Worm (Caenorhabditis elegans) whole organism, late embryonic: Measurements from ENCODE around the gene sulp-4.

Source experiments
- C38D4.7 ChIP-seq: fragments of 200-800 bp; sonication (Bioruptor generic); optimal IDR thresholded peaks from 2 replicates; lab custom pipeline; 2018; ENCODE audit warnings: mild to moderate bottlenecking, missing genetic modification characterization, moderate library complexity, missing compliant biosample characterization
- F13H6.1 ChIP-seq: sonication (generic microtip); optimal IDR thresholded peaks from 2 replicates; lab custom pipeline; 2016; ENCODE audit warnings: missing genetic modification characterization, missing compliant biosample characterization
- T23F11.4 ChIP-seq: fragments of 200-800 bp; sonication (Bioruptor generic); optimal IDR thresholded peaks from 2 replicates; lab custom pipeline; 2018; ENCODE audit warnings: mild to moderate bottlenecking, missing genetic modification characterization, missing compliant biosample characterization
- ahr-1 ChIP-seq: sonication (generic microtip); optimal IDR thresholded peaks from 2 replicates; lab custom pipeline; 2016; ENCODE audit warnings: missing genetic modification characterization, missing compliant biosample characterization
- ama-1 ChIP-seq: fragments of 150-350 bp; optimal IDR thresholded peaks from 2 replicates; lab custom pipeline; 2014
- ceh-30 ChIP-seq: fragments of 150-350 bp; optimal IDR thresholded peaks from 2 replicates; lab custom pipeline; 2014; ENCODE audit warnings: missing biosample characterization, missing genetic modification characterization
- ceh-34 ChIP-seq: sonication (generic microtip); optimal IDR thresholded peaks from 2 replicates; lab custom pipeline; 2016; ENCODE audit warnings: mild to moderate bottlenecking, missing genetic modification characterization, missing compliant biosample characterization
- ceh-6 ChIP-seq: fragments of 200-800 bp; sonication (Bioruptor generic); optimal IDR thresholded peaks from 2 replicates; lab custom pipeline; 2018; ENCODE audit warnings: mild to moderate bottlenecking, missing genetic modification characterization, missing compliant biosample characterization
- che-1 ChIP-seq: sonication (generic microtip); optimal IDR thresholded peaks from 2 replicates; lab custom pipeline; 2016; ENCODE audit warnings: mild to moderate bottlenecking, missing genetic modification characterization, missing compliant biosample characterization
- dmd-4 ChIP-seq: sonication (generic microtip); optimal IDR thresholded peaks from 2 replicates; lab custom pipeline; 2016; ENCODE audit warnings: borderline replicate concordance, missing genetic modification characterization, missing compliant biosample characterization
- elt-2 ChIP-seq: sonication (generic microtip); optimal IDR thresholded peaks from 2 replicates; lab custom pipeline; 2016; ENCODE audit warnings: missing genetic modification reagents, missing genetic modification characterization, missing compliant biosample characterization
- elt-4 ChIP-seq: sonication (generic microtip); optimal IDR thresholded peaks from 2 replicates; lab custom pipeline; 2016; ENCODE audit warnings: missing genetic modification characterization, missing compliant biosample characterization
- fax-1 ChIP-seq: sonication (generic microtip); optimal IDR thresholded peaks from 2 replicates; lab custom pipeline; 2016; ENCODE audit warnings: missing genotype, missing genetic modification characterization, missing compliant biosample characterization
- fkh-6 ChIP-seq: sonication (generic microtip); optimal IDR thresholded peaks from 2 replicates; lab custom pipeline; 2016; ENCODE audit warnings: missing genetic modification characterization, missing compliant biosample characterization
- gmeb-2 ChIP-seq: sonication (generic microtip); optimal IDR thresholded peaks from 2 replicates; lab custom pipeline; 2016; ENCODE audit warnings: missing genetic modification characterization, inconsistent platforms, missing compliant biosample characterization
- hlh-13 ChIP-seq: fragments of 200-800 bp; sonication (Bioruptor generic); optimal IDR thresholded peaks from 2 replicates; lab custom pipeline; 2018; ENCODE audit warnings: mild to moderate bottlenecking, missing genetic modification characterization, missing compliant biosample characterization
- hlh-30 ChIP-seq: sonication (generic microtip); optimal IDR thresholded peaks from 2 replicates; lab custom pipeline; 2017; ENCODE audit warnings: antibody characterized with exemption, missing genetic modification characterization, missing compliant biosample characterization; ENCODE audit not compliant: insufficient read depth
- lim-6 ChIP-seq: sonication (generic microtip); optimal IDR thresholded peaks from 2 replicates; lab custom pipeline; 2016; ENCODE audit warnings: missing genetic modification characterization, missing compliant biosample characterization
- nhr-232 ChIP-seq: sonication (generic microtip); optimal IDR thresholded peaks from 2 replicates; lab custom pipeline; 2016; ENCODE audit warnings: missing genetic modification characterization, missing compliant biosample characterization
- npax-4 ChIP-seq: sonication (generic microtip); optimal IDR thresholded peaks from 2 replicates; lab custom pipeline; 2016; ENCODE audit warnings: missing genetic modification characterization, missing compliant biosample characterization
- pag-3 ChIP-seq: sonication (generic microtip); optimal IDR thresholded peaks from 2 replicates; lab custom pipeline; 2016; ENCODE audit warnings: missing compliant biosample characterization, missing genetic modification characterization, borderline replicate concordance
- pqm-1 ChIP-seq: sonication (generic microtip); optimal IDR thresholded peaks from 2 replicates; lab custom pipeline; 2016; ENCODE audit warnings: missing genetic modification characterization, missing compliant biosample characterization
- ref-2 ChIP-seq: sonication (generic microtip); optimal IDR thresholded peaks from 2 replicates; lab custom pipeline; 2016; ENCODE audit warnings: missing genetic modification characterization, missing compliant biosample characterization
- rnt-1 ChIP-seq: sonication (generic microtip); optimal IDR thresholded peaks from 2 replicates; lab custom pipeline; 2016; ENCODE audit warnings: missing genetic modification characterization, missing compliant biosample characterization
- sox-2 ChIP-seq: fragments of 200-800 bp; sonication (Bioruptor generic); IDR thresholded peaks from 2 replicates; pipeline ENCODE4 v1.3.6; 2022; ENCODE audit warnings: missing genetic modification reagents, missing genetic modification characterization, missing compliant biosample characterization
- sox-4 ChIP-seq: sonication (generic microtip); optimal IDR thresholded peaks from 2 replicates; lab custom pipeline; 2017; ENCODE audit warnings: mild to moderate bottlenecking, missing genetic modification characterization, inconsistent platforms, missing compliant biosample characterization
- tbx-2 ChIP-seq: sonication (generic microtip); optimal IDR thresholded peaks from 2 replicates; lab custom pipeline; 2016; ENCODE audit warnings: missing genetic modification characterization, missing compliant biosample characterization
- ttx-3 ChIP-seq: sonication (generic microtip); optimal IDR thresholded peaks from 2 replicates; lab custom pipeline; 2016; ENCODE audit warnings: missing genetic modification reagents, missing genetic modification characterization, missing compliant biosample characterization
- unc-3 ChIP-seq, 2 experiments: fragments of 200-800 bp in 1 of 2; sonication (Bioruptor generic) in 1 of 2; sonication (generic microtip) in 1 of 2; conservative IDR thresholded peaks in 1 of 2; optimal IDR thresholded peaks in 1 of 2; 2 replicates each; pipeline versions ENCODE4 v1.3.6 to Lab custom; 2016 to 2022; ENCODE audit warnings: missing compliant biosample characterization in 2 of 2, missing genetic modification characterization in 2 of 2, missing genetic modification reagents in 1 of 2
- unc-42 ChIP-seq: sonication (generic microtip); optimal IDR thresholded peaks from 2 replicates; lab custom pipeline; 2016; ENCODE audit warnings: missing genotype, missing genetic modification characterization, missing compliant biosample characterization
- unc-55 ChIP-seq: sonication (generic microtip); optimal IDR thresholded peaks from 2 replicates; lab custom pipeline; 2017; ENCODE audit warnings: missing biosample characterization, missing genetic modification reagents, missing genetic modification characterization
- unc-86 ChIP-seq: sonication (generic microtip); optimal IDR thresholded peaks from 2 replicates; lab custom pipeline; 2016; ENCODE audit warnings: missing genetic modification characterization, missing compliant biosample characterization
- zip-5 ChIP-seq: sonication (generic microtip); optimal IDR thresholded peaks from 2 replicates; lab custom pipeline; 2016; ENCODE audit warnings: missing genetic modification characterization, missing compliant biosample characterization

The sulp-4 gene

DNA sequence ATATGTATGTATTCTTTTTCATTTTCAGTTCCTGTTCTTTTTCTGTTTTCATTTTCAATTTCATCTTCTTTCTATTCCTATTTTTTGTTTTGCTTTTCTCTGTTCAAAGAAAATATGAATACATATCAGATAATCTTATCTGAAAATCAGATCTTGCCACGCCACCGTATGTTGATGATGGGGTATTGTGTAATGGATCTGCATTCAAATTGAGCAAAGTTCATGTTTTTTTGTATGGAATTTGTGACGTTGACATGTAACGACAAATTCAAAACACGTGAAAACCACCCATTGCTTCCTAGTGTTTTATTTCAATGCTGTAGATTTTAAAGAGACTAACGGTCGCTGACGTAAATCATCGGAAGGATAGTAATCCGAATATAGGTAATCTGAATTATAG is 16.9 kb upstream of the sulp-4 start:
- TF ChIP-seq npax-4 (no peak), fax-1 (no peak), gmeb-2 (tag; lab: Kevin White, UChicago) (no peak), hlh-13 (GFP tag; lab: Kevin White, UChicago) (no peak), unc-86 (tag; lab: Kevin White, UChicago) (no peak)

DNA sequence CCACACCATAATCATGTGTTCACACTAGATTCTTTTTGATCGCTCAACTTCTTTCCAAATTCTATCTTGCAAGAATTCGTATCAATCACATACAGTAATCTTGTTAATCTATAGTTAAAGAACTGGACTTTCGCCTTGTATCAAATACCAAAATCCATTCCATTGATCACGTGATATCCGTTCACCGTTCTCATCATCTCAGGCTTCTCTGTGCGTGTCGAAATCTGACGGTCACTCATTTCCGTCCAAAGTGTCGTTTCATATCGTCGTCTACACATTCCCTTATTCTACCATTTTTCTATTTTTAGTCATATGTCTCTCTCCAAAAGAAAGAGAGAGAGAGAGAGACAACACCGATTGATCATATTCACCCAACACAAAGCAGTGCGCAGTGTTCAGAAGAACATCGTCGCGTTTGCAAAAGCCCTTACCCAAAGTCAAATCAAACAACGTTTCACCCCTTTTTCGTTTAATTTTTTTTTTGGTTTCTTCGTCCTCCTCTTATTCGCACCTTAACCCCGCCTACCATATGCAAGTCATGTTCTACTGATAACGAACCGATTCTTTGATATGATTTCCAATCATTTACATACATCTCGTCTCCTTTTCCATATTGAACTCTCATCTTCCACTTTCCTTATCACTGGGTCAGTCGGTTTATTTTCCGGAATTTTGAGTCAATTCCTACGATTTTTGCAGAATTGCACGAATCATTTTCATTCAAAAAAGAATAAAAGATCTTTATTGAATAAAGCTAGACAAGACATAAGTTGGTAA is 15.9 kb upstream of the sulp-4 start:
- TF ChIP-seq hlh-30 (tag; lab: Kevin White, UChicago): peak; percentile 49
- TF ChIP-seq elt-2 (tag; lab: Kevin White, UChicago): peak; percentile 73
- TF ChIP-seq rnt-1 (tag; lab: Kevin White, UChicago): no peak

DNA sequence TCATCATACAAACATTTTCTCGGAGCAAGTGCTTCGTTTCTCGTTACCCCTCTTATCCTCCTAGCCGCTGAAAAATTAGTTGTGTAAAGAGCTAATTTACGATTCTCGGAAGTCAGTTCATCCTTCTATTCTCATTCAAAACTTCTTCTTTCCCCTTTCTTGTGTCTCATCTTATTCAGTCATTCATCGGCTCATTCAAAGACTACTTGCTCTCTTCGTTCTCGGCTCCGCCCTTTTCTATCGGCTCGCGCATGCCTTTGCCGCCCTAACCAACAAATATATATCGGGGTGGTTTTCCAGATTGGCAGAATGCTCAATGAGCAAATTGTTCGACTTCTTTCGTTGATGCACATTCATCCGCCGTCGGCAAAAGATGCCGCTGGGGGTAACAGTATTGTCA is 14.8 kb upstream of the sulp-4 start, which contains the start of gene R13H4.5:
TSS of gene R13H4.5 (plus strand) at position 301 of the 400 bp plus-strand sequence.
- TF ChIP-seq lim-6 (tag; lab: Kevin White, UChicago) (no peak), ceh-30 (tag; lab: Kevin White, UChicago) (no peak), elt-4 (tag; lab: Kevin White, UChicago) (no peak), T23F11.4 (no peak), ttx-3 (tag; lab: Kevin White, UChicago) (no peak), hlh-30 (tag; lab: Kevin White, UChicago) (no peak), ref-2 (tag; lab: Kevin White, UChicago) (no peak), ama-1 (lab: Kevin White, UChicago) (no peak), pqm-1 (no peak), fkh-6 (tag; lab: Kevin White, UChicago) (no peak), F13H6.1 (tag; lab: Kevin White, UChicago) (no peak), zip-5 (no peak), pag-3 (tag; lab: Kevin White, UChicago) (no peak)

DNA sequence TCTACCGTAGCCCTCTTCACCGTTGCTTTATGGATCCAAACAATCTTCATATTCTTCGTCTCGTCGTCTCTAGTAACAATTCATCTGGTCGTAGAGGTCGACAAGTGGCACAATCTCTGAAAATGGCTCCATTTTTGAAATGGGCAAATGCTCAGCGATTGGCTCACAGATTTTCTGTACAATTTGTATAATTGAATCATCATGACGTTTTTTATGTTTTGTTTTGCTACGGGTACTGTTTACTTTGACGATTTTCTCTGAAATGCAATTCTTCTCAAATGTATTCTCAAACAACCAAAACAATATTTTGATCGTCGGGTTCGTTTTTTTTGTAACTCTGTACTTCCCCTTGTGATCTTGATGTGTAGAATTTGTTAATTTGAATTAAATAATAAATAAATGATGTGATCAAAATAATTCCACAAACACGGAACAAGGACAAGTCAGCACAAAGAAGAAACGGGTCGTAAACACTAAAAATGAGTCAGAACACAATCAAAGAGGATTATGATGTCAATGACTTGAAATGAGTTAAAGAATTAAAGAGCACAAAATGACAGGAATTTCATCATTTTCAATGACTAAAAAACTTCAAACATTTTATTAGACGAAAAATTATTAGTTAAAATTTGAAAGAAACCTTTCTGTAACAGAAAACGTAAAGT is 13.1 kb upstream of the sulp-4 start:
- TF ChIP-seq ahr-1 (tag; lab: Kevin White, UChicago) (no peak), pqm-1 (no peak), C38D4.7 (GFP tag; lab: Kevin White, UChicago) (no peak), ceh-30 (tag; lab: Kevin White, UChicago) (no peak), sox-2 (GFP tag; lab: Robert Waterston, UW) (no peak), fkh-6 (tag; lab: Kevin White, UChicago) (no peak), nhr-232 (no peak), dmd-4 (no peak), ceh-6 (no peak), hlh-30 (tag; lab: Kevin White, UChicago) (no peak), unc-3 (GFP tag; conservative IDR thresholded peaks at IDR 0.05; lab: Robert Waterston, UW) (no peak), unc-3 (tag; optimal IDR thresholded peaks at IDR 0.05; lab: Kevin White, UChicago) (no peak), che-1 (tag; lab: Kevin White, UChicago) (no peak), rnt-1 (tag; lab: Kevin White, UChicago) (no peak), unc-55 (GFP tag; lab: Kevin White, UChicago) (no peak)

DNA sequence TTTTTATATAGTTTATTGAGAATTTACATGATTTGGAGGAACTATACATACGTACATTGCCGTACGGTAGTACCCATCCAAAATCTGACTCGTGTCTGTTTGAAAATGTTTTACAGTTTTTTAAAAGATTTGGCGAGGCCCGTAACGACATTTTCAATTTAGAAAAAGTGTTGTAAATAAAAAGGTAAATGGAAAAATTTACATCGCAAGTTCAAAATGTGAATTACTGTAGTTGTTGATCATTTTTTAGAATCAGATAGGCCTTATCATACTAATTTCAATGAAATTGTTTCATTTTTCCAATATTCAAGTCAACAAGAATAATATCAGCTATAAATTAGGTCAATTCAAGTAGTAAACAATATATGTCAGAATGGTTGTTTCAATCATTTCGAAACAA is 12.3 kb upstream of the sulp-4 start, which contains the start of gene R13H4.6:
TSS of gene R13H4.6 (plus strand) at position 301 of the 400 bp plus-strand sequence.
- no peak for TF ChIP-seq zip-5
- no peak for TF ChIP-seq lim-6 (tag; lab: Kevin White, UChicago)
- TF ChIP-seq ceh-6: no peak
- TF ChIP-seq hlh-13 (GFP tag; lab: Kevin White, UChicago): no peak
- TF ChIP-seq ceh-34: no peak
- TF ChIP-seq unc-86 (tag; lab: Kevin White, UChicago): no peak
- no peak for TF ChIP-seq ama-1 (lab: Kevin White, UChicago)
- TF ChIP-seq sox-4 (tag; lab: Kevin White, UChicago): no peak
- no peak for TF ChIP-seq tbx-2 (tag; lab: Kevin White, UChicago)
- TF ChIP-seq rnt-1 (tag; lab: Kevin White, UChicago): no peak
- no peak for TF ChIP-seq unc-42
- no peak for TF ChIP-seq unc-55 (GFP tag; lab: Kevin White, UChicago)
